Fruit fly (Drosophila melanogaster): ENCODE results near the gene CG13603.

Gene CG13603

dm6 chr3R:24031019-24031824 lies 44.9 kb upstream of the CG13603 start:
- TF ChIP-seq Sp1 (GFP tag; optimal IDR thresholded peaks at IDR 0.05) = peak; percentile 46
- no peak for TF ChIP-seq GATAd (GFP tag; optimal IDR thresholded peaks at IDR 0.05)
- no peak for TF ChIP-seq ey (GFP tag; optimal IDR thresholded peaks at IDR 0.05)
- peak; percentile 90 for TF ChIP-seq Dif (GFP tag; optimal IDR thresholded peaks at IDR 0.05; ENCODE audit: partially characterized antibody)
- TF ChIP-seq h (GFP tag; optimal IDR thresholded peaks at IDR 0.05) = peak; percentile 64
- TF ChIP-seq fru (GFP tag; optimal IDR thresholded peaks at IDR 0.05) = peak; percentile 29
- no peak for TF ChIP-seq Abd-B (GFP tag; optimal IDR thresholded peaks at IDR 0.05)
- no peak for TF ChIP-seq HLH106 (tag; optimal IDR thresholded peaks at IDR 0.05)
- TF ChIP-seq Dfd (GFP tag; optimal IDR thresholded peaks at IDR 0.05) = no peak
- TF ChIP-seq Mio (GFP tag; optimal IDR thresholded peaks at IDR 0.05) = no peak
- TF ChIP-seq brk (GFP tag; optimal IDR thresholded peaks at IDR 0.05) = no peak
- TF ChIP-seq Myc (optimal IDR thresholded peaks at IDR 0.05) = no peak
- no peak for TF ChIP-seq tai (GFP tag; optimal IDR thresholded peaks at IDR 0.05)
- peak; percentile 6 for TF ChIP-seq woc (GFP tag; optimal IDR thresholded peaks at IDR 0.05)
- no peak for TF ChIP-seq rgr (GFP tag; optimal IDR thresholded peaks at IDR 0.05)
- TF ChIP-seq dl (GFP tag; optimal IDR thresholded peaks at IDR 0.05; ENCODE audit: insufficient read depth in 1 of 2, partially characterized antibody in 2 of 2) = peak in 1 of 2 experiments; percentile 64
- no peak for TF ChIP-seq CG9705 (GFP tag; optimal IDR thresholded peaks at IDR 0.05)
- no peak for TF ChIP-seq Vsx2 (GFP tag; optimal IDR thresholded peaks at IDR 0.05; ENCODE audit: partially characterized antibody)
- peak; percentile 65 for TF ChIP-seq Hr83 (GFP tag; optimal IDR thresholded peaks at IDR 0.05; ENCODE audit: poor library complexity, severe bottlenecking)
- peak in 1 of 2 experiments; percentile 40 for TF ChIP-seq foxo (GFP tag; optimal IDR thresholded peaks at IDR 0.05)
- TF ChIP-seq br (GFP tag; optimal IDR thresholded peaks at IDR 0.05) = peak; percentile 15
- TF ChIP-seq sv (GFP tag; optimal IDR thresholded peaks at IDR 0.05) = no peak
- TF ChIP-seq Jra (GFP tag; optimal IDR thresholded peaks at IDR 0.05) = no peak
- TF ChIP-seq jim (GFP tag; optimal IDR thresholded peaks at IDR 0.05) = no peak
- no peak for TF ChIP-seq Hr78 (GFP tag; optimal IDR thresholded peaks at IDR 0.05)
- TF ChIP-seq OdsH (GFP tag; optimal IDR thresholded peaks at IDR 0.05) = peak; percentile 10
- TF ChIP-seq dsf (GFP tag; optimal IDR thresholded peaks at IDR 0.05; ENCODE audit: borderline replicate concordance) = no peak
- TF ChIP-seq CG32264 (GFP tag; optimal IDR thresholded peaks at IDR 0.05) = no peak
- TF ChIP-seq psq (GFP tag; optimal IDR thresholded peaks at IDR 0.05) = peak; percentile 43
- TF ChIP-seq Rel (GFP tag; optimal IDR thresholded peaks at IDR 0.05) = no peak
- peak; percentile 89 for TF ChIP-seq Rel (tag; optimal IDR thresholded peaks at IDR 0.05)
- TF ChIP-seq lola (GFP tag; optimal IDR thresholded peaks at IDR 0.05) = no peak
- TF ChIP-seq CrebA (GFP tag; optimal IDR thresholded peaks at IDR 0.05; ENCODE audit: borderline replicate concordance) = no peak
- TF ChIP-seq sage (GFP tag; optimal IDR thresholded peaks at IDR 0.05) = no peak
- no peak for TF ChIP-seq dmrt93B (GFP tag; optimal IDR thresholded peaks at IDR 0.05)
- TF ChIP-seq usp (GFP tag; optimal IDR thresholded peaks at IDR 0.05) = no peak
- TF ChIP-seq Hnf4 (GFP tag; optimal IDR thresholded peaks at IDR 0.05) = no peak
- TF ChIP-seq pan (optimal IDR thresholded peaks at IDR 0.05) = no peak
- peak; percentile 4 for TF ChIP-seq N (GFP tag; optimal IDR thresholded peaks at IDR 0.05)

dm6 chr3R:24027222-24027621 lies 40.9 kb upstream of the CG13603 start:
- TF ChIP-seq Mio (GFP tag; optimal IDR thresholded peaks at IDR 0.05) (no peak), Rel (GFP tag; optimal IDR thresholded peaks at IDR 0.05) (no peak), Rel (tag; optimal IDR thresholded peaks at IDR 0.05) (peak; percentile 11)

dm6 chr3R:24026503-24026902 lies 40.1 kb upstream of the CG13603 start:
- no peak for TF ChIP-seq jim (GFP tag; optimal IDR thresholded peaks at IDR 0.05)
- no peak for TF ChIP-seq N (GFP tag; optimal IDR thresholded peaks at IDR 0.05)
- no peak for TF ChIP-seq tai (GFP tag; optimal IDR thresholded peaks at IDR 0.05)

All from whole organism, wandering third instar larva.